Fruit fly (Drosophila melanogaster) whole organism: Measurements from ENCODE around the gene Exo70.

ENCODE experiments used
- Dll ChIP-seq: fragments of >200 bp; optimal IDR thresholded peaks from 2 replicates; lab custom pipeline; 2017
- psq ChIP-seq: fragments of >200 bp; optimal IDR thresholded peaks from 2 replicates; lab custom pipeline; 2017
- usp ChIP-seq: fragments of >200 bp; optimal IDR thresholded peaks from 2 replicates; lab custom pipeline; 2017; ENCODE audit warnings: missing biosample characterization, missing genetic modification characterization, mixed read lengths

DNA sequence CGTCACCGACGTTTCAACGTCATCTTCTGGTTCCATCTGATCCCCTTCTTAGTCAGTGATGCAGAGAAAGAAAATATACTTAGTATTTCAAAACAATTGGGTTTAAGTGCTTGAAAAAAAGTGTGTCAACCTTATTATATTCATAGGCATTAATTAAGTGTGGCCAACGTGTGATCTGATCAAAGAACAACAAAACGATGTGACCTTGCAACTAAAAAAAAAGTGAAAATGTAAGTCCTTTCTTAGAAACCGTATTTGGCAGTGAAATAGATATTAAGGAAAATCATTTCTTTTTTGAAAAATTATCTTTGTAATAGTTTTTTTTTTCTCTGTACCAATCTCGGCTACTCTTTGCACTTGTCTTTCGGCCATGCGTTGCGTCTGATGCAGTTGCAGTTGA lies 26.6 kb upstream of the Exo70 start:
- no peak for TF ChIP-seq Dll (lab: Kevin White, UChicago)
- no peak for TF ChIP-seq usp (GFP tag; lab: Kevin White, UChicago)
- TF ChIP-seq psq (lab: Kevin White, UChicago), result no peak
